Fruit fly (Drosophila melanogaster): ENCODE data around the gene CG34109.

Gene CG34109

DNA sequence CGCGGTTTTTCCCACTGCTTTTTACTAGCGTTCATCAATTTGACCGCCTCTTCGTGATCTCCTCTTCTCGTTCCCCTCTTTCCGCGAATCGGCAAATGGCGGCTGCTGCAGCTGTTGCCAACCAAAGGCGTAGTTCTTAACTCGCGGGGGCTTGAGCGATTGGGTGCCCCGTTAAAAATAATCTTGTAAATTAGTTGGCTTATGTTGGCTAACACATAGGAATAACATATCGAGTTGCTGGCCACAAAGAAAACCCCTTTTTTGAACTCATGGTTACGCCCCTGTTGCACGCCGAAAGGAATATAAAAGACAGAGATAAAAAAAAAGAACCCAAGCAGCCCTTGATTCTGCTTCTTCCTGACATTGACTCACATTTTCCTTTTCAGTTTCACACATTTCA lies 36.7 kb upstream of the CG34109 start (continued):
- no peak for TF ChIP-seq CG9797 (GFP tag; optimal IDR thresholded peaks at IDR 0.05)
- TF ChIP-seq esg (GFP tag; conservative IDR thresholded peaks at IDR 0.05), result peak; percentile 70
- peak; percentile 57 for TF ChIP-seq org-1 (GFP tag; optimal IDR thresholded peaks at IDR 0.05)
- TF ChIP-seq eve (GFP tag; optimal IDR thresholded peaks at IDR 0.05), result no peak
- no peak for TF ChIP-seq CG6765 (GFP tag; optimal IDR thresholded peaks at IDR 0.05)
- TF ChIP-seq Atf6 (GFP tag; IDR thresholded peaks at IDR 0.05), result peak; percentile 23; the same call in 1 of the 2 replicates
- no peak for TF ChIP-seq zf30C (GFP tag; optimal IDR thresholded peaks at IDR 0.05)
- TF ChIP-seq tgo (GFP tag; IDR thresholded peaks at IDR 0.05), result peak; percentile 78

DNA sequence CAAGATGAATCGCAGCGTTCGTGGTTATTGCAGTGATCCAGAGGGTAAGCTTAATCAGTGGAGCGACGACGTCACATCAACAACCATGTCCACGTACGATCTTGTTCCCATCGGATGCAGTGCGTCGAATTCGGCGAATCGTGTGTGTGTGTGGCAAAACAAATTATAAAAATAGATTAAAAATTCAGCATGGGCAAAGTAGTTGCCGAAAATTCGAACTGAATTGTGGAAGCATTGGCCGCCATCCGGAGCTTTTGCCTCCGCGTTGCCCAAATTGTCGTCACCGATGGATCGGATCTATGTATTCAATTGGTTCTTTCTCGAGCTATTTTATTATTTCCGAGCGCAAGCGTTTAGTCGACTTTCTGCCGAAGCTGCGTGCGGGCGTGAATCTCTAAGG lies 33.4 kb upstream of the CG34109 start, which contains the start of gene Spn31A:
Spn31A (plus strand) TSS at position 301 of the 400 bp plus-strand sequence.
- TF ChIP-seq sens-2 (GFP tag; IDR thresholded peaks at IDR 0.05) (no peak), Deaf1 (tag; optimal IDR thresholded peaks at IDR 0.05) (peak; percentile 36), dan (GFP tag; IDR thresholded peaks at IDR 0.05) (no peak), CG16779 (GFP tag; IDR thresholded peaks at IDR 0.05) (no peak), exex (tag; optimal IDR thresholded peaks at IDR 0.05) (no peak), Awh (GFP tag; IDR thresholded peaks at IDR 0.05) (no peak), aop (GFP tag; IDR thresholded peaks at IDR 0.05) (no peak), corto (GFP tag; optimal IDR thresholded peaks at IDR 0.05) (no peak), jumu (GFP tag; optimal IDR thresholded peaks at IDR 0.05) (no peak), lola (GFP tag; optimal IDR thresholded peaks at IDR 0.05) (no peak), D19B (GFP tag; optimal IDR thresholded peaks at IDR 0.05) (no peak), cwo (GFP tag; optimal IDR thresholded peaks at IDR 0.05) (no peak), CG12769 (tag; optimal IDR thresholded peaks at IDR 0.05) (peak; percentile 7), cad (GFP tag; optimal IDR thresholded peaks at IDR 0.05) (no peak), luna (GFP tag; optimal IDR thresholded peaks at IDR 0.05) (no peak), sisA (GFP tag; IDR thresholded peaks at IDR 0.05) (no peak), chinmo (GFP tag; IDR thresholded peaks at IDR 0.05; ENCODE audit: partially characterized antibody) (0 out of 4 replicates have a peak, but pooled peaks have one; percentile 16)

DNA sequence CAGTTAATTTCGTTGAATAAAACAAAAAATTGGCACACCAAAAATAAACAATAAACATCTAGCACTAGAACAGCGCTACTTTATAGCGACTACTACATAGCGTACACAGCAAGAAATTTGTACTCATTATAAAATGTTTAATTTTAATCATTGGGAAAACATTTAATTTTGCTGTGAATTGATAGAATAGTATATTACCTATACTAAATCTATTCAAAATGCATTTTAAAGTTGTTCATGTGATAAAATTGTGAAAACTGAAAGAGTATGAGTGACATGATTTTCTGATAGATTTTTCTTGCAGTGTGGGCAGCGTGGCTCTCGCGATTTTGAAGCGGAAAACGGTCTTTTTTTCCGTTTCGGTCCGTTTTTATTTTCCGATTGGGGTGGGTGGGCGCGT lies 32.6 kb upstream of the CG34109 start:
- TF ChIP-seq CG13296 (GFP tag; optimal IDR thresholded peaks at IDR 0.05) (peak; percentile 45), phol (tag; optimal IDR thresholded peaks at IDR 0.05) (peak; percentile 46), CG1602 (GFP tag; optimal IDR thresholded peaks at IDR 0.05) (peak; percentile 7), sima (GFP tag; optimal IDR thresholded peaks at IDR 0.05) (no peak), tio (GFP tag; optimal IDR thresholded peaks at IDR 0.05) (peak; percentile 34), CG4854 (GFP tag; optimal IDR thresholded peaks at IDR 0.05) (no peak), fd3F (GFP tag; optimal IDR thresholded peaks at IDR 0.05) (peak; percentile 17), dmrt99B (tag; optimal IDR thresholded peaks at IDR 0.05) (peak; percentile 55), Xrp1 (GFP tag; IDR thresholded peaks at IDR 0.05) (no peak; the same call in 1 of the 2 replicates), CG31224 (GFP tag; IDR thresholded peaks at IDR 0.05) (peak; percentile 22; the same call in 1 of the 2 replicates), CG12391 (tag; optimal IDR thresholded peaks at IDR 0.05) (peak; percentile 36), CG30403 (GFP tag; optimal IDR thresholded peaks at IDR 0.05) (peak; percentile 40), CG6765 (GFP tag; optimal IDR thresholded peaks at IDR 0.05) (no peak), D19B (GFP tag; optimal IDR thresholded peaks at IDR 0.05) (no peak), CG32772 (GFP tag; IDR thresholded peaks at IDR 0.05) (0 out of 2 replicates have a peak, but pooled peaks have one; percentile 7), CG17186 (GFP tag; optimal IDR thresholded peaks at IDR 0.05) (no peak), dpn (GFP tag; optimal IDR thresholded peaks at IDR 0.05) (peak; percentile 9 to 28), E2f1 (GFP tag; IDR thresholded peaks at IDR 0.05) (0 out of 2 replicates have a peak, but pooled peaks have one; percentile 13), Ada2b (GFP tag; IDR thresholded peaks at IDR 0.05) (peak; percentile 14; the same call in 1 of the 2 replicates), sens (GFP tag) (peak; percentile 64), zen2 (GFP tag; IDR thresholded peaks at IDR 0.05; ENCODE audit: partially characterized antibody) (no peak), Hr3 (GFP tag; optimal IDR thresholded peaks at IDR 0.05) (no peak), CG2129 (GFP tag; IDR thresholded peaks at IDR 0.05; ENCODE audit: partially characterized antibody) (no peak), ssp (GFP tag; IDR thresholded peaks at IDR 0.05) (no peak), bab2 (GFP tag; optimal IDR thresholded peaks at IDR 0.05) (no peak), tup (GFP tag; optimal IDR thresholded peaks at IDR 0.05) (no peak)
